Worm (Caenorhabditis elegans) whole organism, L3 larva: Measurements from ENCODE around the gene nra-1.

Experiments
- ZK546.5 ChIP-seq: sonication (generic microtip); optimal IDR thresholded peaks from 2 replicates; lab custom pipeline; 2017; ENCODE audit warnings: missing biosample characterization, missing genetic modification characterization
- ama-1 ChIP-seq: fragments of 150-350 bp; optimal IDR thresholded peaks from 2 replicates; lab custom pipeline; 2018
- ceh-16 ChIP-seq: sonication (generic microtip); optimal IDR thresholded peaks from 2 replicates; lab custom pipeline; 2017; ENCODE audit warnings: missing biosample characterization, missing genetic modification characterization
- elt-3 ChIP-seq, 3 experiments: fragments of 150-350 bp in 1 of 3; sonication (generic microtip) in 2 of 3; optimal IDR thresholded peaks; 2 replicates in 2 of 3; 4 replicates in 1 of 3; lab custom pipeline; 2014 to 2017; ENCODE audit warnings: missing biosample characterization in 3 of 3, missing genetic modification characterization in 3 of 3
- fkh-2 ChIP-seq: fragments of 150-350 bp; optimal IDR thresholded peaks from 2 replicates; lab custom pipeline; 2014; ENCODE audit warnings: missing biosample characterization, missing genetic modification reagents, missing genetic modification characterization
- lin-15B ChIP-seq: fragments of 150-350 bp; optimal IDR thresholded peaks from 2 replicates; lab custom pipeline; 2014; ENCODE audit warnings: missing biosample characterization, missing genetic modification characterization
- nhr-12 ChIP-seq: fragments of 150-350 bp; optimal IDR thresholded peaks from 2 replicates; lab custom pipeline; 2014; ENCODE audit warnings: missing biosample characterization, missing genetic modification characterization
- nhr-67 ChIP-seq: fragments of 150-350 bp; optimal IDR thresholded peaks from 2 replicates; lab custom pipeline; 2014; ENCODE audit warnings: missing biosample characterization, missing genetic modification characterization
- sea-2 ChIP-seq: fragments of 150-350 bp; sonication (generic microtip); optimal IDR thresholded peaks from 4 replicates; lab custom pipeline; 2014; ENCODE audit warnings: missing biosample characterization, missing genetic modification reagents, missing genetic modification characterization
- skn-1 ChIP-seq: fragments of 150-350 bp; optimal IDR thresholded peaks from 2 replicates; lab custom pipeline; 2014; ENCODE audit warnings: missing biosample characterization, missing genetic modification characterization
- snpc-4 ChIP-seq: fragments of 150-350 bp; optimal IDR thresholded peaks from 2 replicates; lab custom pipeline; 2014; ENCODE audit warnings: missing biosample characterization, missing genetic modification characterization
- ztf-11 ChIP-seq: fragments of 150-350 bp; optimal IDR thresholded peaks from 2 replicates; lab custom pipeline; 2014; ENCODE audit warnings: missing biosample characterization, missing genetic modification characterization
- ztf-4 ChIP-seq: fragments of 150-350 bp; optimal IDR thresholded peaks from 2 replicates; lab custom pipeline; 2014; ENCODE audit warnings: missing biosample characterization, missing genetic modification characterization

- TF ChIP-seq ztf-11 (tag; lab: Kevin White, UChicago) (no peak), fkh-2 (no peak), ztf-4 (tag; lab: Kevin White, UChicago) (no peak), sea-2 (GFP tag; lab: Kevin White, UChicago) (no peak), ZK546.5 (tag; lab: Kevin White, UChicago) (no peak), nhr-67 (tag; lab: Kevin White, UChicago) (no peak), ceh-16 (no peak), lin-15B (no peak), skn-1 (tag; lab: Kevin White, UChicago) (no peak), snpc-4 (tag; lab: Kevin White, UChicago) (no peak), nhr-12 (tag; lab: Kevin White, UChicago) (no peak), elt-3 (tag; optimal IDR thresholded peaks at IDR 0.05; lab: Kevin White, UChicago) (no peak), ama-1 (lab: Kevin White, UChicago) (no peak)
Measured at ce11 chrIV:17316398-17316797, 32.4 kb upstream of the nra-1 start, which contains the start of gene C49C3.20.
